Worm (Caenorhabditis elegans) whole organism, late embryonic: ENCODE measurements around the gene F43C11.12.
A peak's percentile ranks its signal among the peaks of the same experiment; 100 is the strongest.

Experiments used
- C08G9.2 ChIP-seq: sonication (generic microtip); optimal IDR thresholded peaks from 2 replicates; lab custom pipeline; 2016; ENCODE audit warnings: mild to moderate bottlenecking, missing genetic modification characterization, moderate library complexity, missing compliant biosample characterization
- F13H6.1 ChIP-seq: sonication (generic microtip); optimal IDR thresholded peaks from 2 replicates; lab custom pipeline; 2016; ENCODE audit warnings: missing genetic modification characterization, missing compliant biosample characterization
- ceh-14 ChIP-seq: sonication (generic microtip); optimal IDR thresholded peaks from 2 replicates; lab custom pipeline; 2016; ENCODE audit warnings: missing genotype, missing genetic modification characterization, missing compliant biosample characterization
- ceh-18 ChIP-seq: sonication (generic microtip); optimal IDR thresholded peaks from 2 replicates; lab custom pipeline; 2016; ENCODE audit warnings: missing genetic modification characterization, missing compliant biosample characterization
- ceh-22 ChIP-seq: sonication (generic microtip); optimal IDR thresholded peaks from 2 replicates; lab custom pipeline; 2017; ENCODE audit warnings: missing biosample characterization, missing genetic modification characterization
- ceh-24 ChIP-seq: sonication (generic microtip); optimal IDR thresholded peaks from 2 replicates; lab custom pipeline; 2016; ENCODE audit warnings: mild to moderate bottlenecking, missing genetic modification characterization, missing compliant biosample characterization
- ceh-30 ChIP-seq: fragments of 150-350 bp; optimal IDR thresholded peaks from 2 replicates; lab custom pipeline; 2014; ENCODE audit warnings: missing biosample characterization, missing genetic modification characterization
- ceh-48 ChIP-seq: sonication (generic microtip); optimal IDR thresholded peaks from 2 replicates; lab custom pipeline; 2016; ENCODE audit warnings: missing genetic modification characterization, inconsistent platforms, missing compliant biosample characterization
- ceh-6 ChIP-seq: fragments of 200-800 bp; sonication (Bioruptor generic); optimal IDR thresholded peaks from 2 replicates; lab custom pipeline; 2018; ENCODE audit warnings: mild to moderate bottlenecking, missing genetic modification characterization, missing compliant biosample characterization
- ceh-9 ChIP-seq: sonication (generic microtip); optimal IDR thresholded peaks from 2 replicates; lab custom pipeline; 2016; ENCODE audit warnings: mild to moderate bottlenecking, missing genetic modification characterization, inconsistent platforms, missing compliant biosample characterization
- elt-2 ChIP-seq: sonication (generic microtip); optimal IDR thresholded peaks from 2 replicates; lab custom pipeline; 2016; ENCODE audit warnings: missing genetic modification reagents, missing genetic modification characterization, missing compliant biosample characterization
- eyg-1 ChIP-seq: sonication (generic microtip); optimal IDR thresholded peaks from 2 replicates; lab custom pipeline; 2016; ENCODE audit warnings: missing genotype, missing genetic modification characterization, missing compliant biosample characterization
- fax-1 ChIP-seq: sonication (generic microtip); optimal IDR thresholded peaks from 2 replicates; lab custom pipeline; 2016; ENCODE audit warnings: missing genotype, missing genetic modification characterization, missing compliant biosample characterization
- gmeb-2 ChIP-seq: sonication (generic microtip); optimal IDR thresholded peaks from 2 replicates; lab custom pipeline; 2016; ENCODE audit warnings: missing genetic modification characterization, inconsistent platforms, missing compliant biosample characterization
- hlh-13 ChIP-seq: fragments of 200-800 bp; sonication (Bioruptor generic); optimal IDR thresholded peaks from 2 replicates; lab custom pipeline; 2018; ENCODE audit warnings: mild to moderate bottlenecking, missing genetic modification characterization, missing compliant biosample characterization
- hlh-6 ChIP-seq: sonication (generic microtip); optimal IDR thresholded peaks from 2 replicates; lab custom pipeline; 2016; ENCODE audit warnings: missing genotype, missing genetic modification characterization, missing compliant biosample characterization
- madf-2 ChIP-seq: sonication (generic microtip); optimal IDR thresholded peaks from 2 replicates; lab custom pipeline; 2017; ENCODE audit warnings: missing genetic modification characterization, missing compliant biosample characterization
- mec-3 ChIP-seq: sonication (generic microtip); optimal IDR thresholded peaks from 2 replicates; lab custom pipeline; 2016; ENCODE audit warnings: borderline replicate concordance, missing genetic modification characterization, missing compliant biosample characterization
- nhr-11 ChIP-seq: fragments of 150-350 bp; optimal IDR thresholded peaks from 2 replicates; lab custom pipeline; 2014; ENCODE audit warnings: missing biosample characterization, missing genetic modification characterization
- pag-3 ChIP-seq: sonication (generic microtip); optimal IDR thresholded peaks from 2 replicates; lab custom pipeline; 2016; ENCODE audit warnings: missing compliant biosample characterization, missing genetic modification characterization, borderline replicate concordance
- rnt-1 ChIP-seq: sonication (generic microtip); optimal IDR thresholded peaks from 2 replicates; lab custom pipeline; 2016; ENCODE audit warnings: missing genetic modification characterization, missing compliant biosample characterization
- unc-42 ChIP-seq: sonication (generic microtip); optimal IDR thresholded peaks from 2 replicates; lab custom pipeline; 2016; ENCODE audit warnings: missing genotype, missing genetic modification characterization, missing compliant biosample characterization
- unc-55 ChIP-seq: sonication (generic microtip); optimal IDR thresholded peaks from 2 replicates; lab custom pipeline; 2017; ENCODE audit warnings: missing biosample characterization, missing genetic modification reagents, missing genetic modification characterization

The F43C11.12 gene

DNA sequence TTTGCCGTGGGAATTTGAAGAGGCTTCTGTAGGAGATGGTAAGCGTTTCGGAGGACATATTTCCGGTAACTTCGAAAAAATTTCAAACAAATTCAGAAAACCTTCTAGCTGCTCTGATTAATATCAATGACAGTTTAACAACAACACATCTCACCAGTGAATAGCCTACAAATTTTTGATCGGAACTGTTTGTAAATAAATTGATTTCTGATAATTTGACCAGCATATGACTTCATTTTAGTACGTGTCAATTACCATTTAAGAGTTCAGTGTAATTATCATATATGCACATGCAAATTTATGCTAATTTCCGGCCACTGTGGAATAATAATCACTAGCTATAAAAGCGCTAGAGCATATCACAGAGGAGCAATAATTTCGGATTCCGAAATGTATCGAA is 41.6 kb downstream of the F43C11.12 start, which contains the start of gene ZK1240.11:
TSS of gene ZK1240.11 (plus strand) at position 301 of the 400 bp plus-strand sequence.
- TF ChIP-seq mec-3 (tag; lab: Kevin White, UChicago) (no peak), F13H6.1 (tag; lab: Kevin White, UChicago) (no peak), gmeb-2 (no peak), ceh-9 (no peak), pag-3 (tag; lab: Kevin White, UChicago) (no peak), madf-2 (no peak), ceh-24 (tag; lab: Kevin White, UChicago) (no peak), ceh-6 (GFP tag; lab: Kevin White, UChicago) (no peak), ceh-18 (no peak), hlh-13 (GFP tag; lab: Kevin White, UChicago) (no peak), ceh-22 (tag; lab: Kevin White, UChicago) (no peak)
- TF ChIP-seq, all 69 proteins: peak for 0

DNA sequence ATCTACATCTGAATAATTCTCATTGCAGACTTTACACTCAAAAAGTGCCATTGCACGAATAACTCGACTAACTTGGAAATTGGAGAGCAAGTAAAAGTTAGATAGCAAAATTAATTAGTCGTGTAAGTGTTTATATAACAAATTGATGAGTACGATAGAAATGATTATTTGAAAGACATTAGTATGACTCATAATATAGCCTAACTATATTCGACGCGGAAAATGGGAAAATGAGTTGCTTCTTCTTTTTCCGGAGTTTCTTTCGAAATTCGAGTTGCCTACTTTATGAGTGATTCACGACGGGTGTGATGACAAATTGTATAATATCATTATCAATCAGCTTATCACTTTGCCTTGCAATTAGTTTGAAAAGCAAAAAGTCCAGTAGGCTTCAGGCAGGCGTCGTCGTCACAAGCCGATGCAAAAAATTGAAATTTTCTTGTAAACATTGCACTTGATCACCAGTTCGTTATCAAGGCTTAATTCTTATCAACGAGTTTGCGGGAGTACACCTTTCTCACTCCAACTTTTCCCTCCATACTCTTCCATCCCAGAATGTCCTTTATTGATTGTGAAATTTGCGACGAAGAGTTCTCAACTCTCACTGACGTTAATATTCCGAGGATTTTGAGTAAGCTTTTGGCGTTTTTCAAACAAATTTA is 43.5 kb downstream of the F43C11.12 start, which contains the start of the genes ZK1240.6 and ZK1240.2:
TSS of gene ZK1240.6 (minus strand) at position 51 of the 662 bp plus-strand sequence.
TSS of gene ZK1240.2 (plus strand) at position 520 of the 662 bp plus-strand sequence.
- TF ChIP-seq hlh-6 (no peak), F13H6.1 (tag; lab: Kevin White, UChicago) (no peak), C08G9.2 (tag; lab: Kevin White, UChicago) (no peak), nhr-11 (tag; lab: Kevin White, UChicago) (no peak), ceh-14 (tag; lab: Kevin White, UChicago) (no peak), rnt-1 (tag; lab: Kevin White, UChicago) (no peak), unc-55 (no peak), eyg-1 (tag; lab: Kevin White, UChicago) (no peak), pag-3 (tag; lab: Kevin White, UChicago) (no peak), unc-42 (tag; lab: Kevin White, UChicago) (no peak), fax-1 (no peak)

DNA sequence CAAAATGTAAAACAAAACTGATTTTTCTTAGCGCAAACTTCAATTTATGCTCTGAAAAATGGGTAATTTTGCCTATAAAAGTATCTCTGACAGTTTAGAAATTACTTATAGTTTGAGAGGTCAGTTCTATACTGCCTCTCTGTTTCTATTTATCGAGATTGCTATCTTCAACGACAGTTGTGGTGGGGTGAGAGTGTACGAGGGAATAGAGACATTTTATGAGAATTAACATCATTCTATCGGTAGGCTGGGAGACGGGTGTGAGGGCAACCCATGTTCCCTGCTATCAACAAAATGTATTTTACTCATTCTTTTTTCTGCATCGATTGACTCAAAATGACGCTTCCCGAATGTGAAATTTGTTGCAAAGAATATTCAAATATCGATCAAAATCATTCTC is 46.4 kb downstream of the F43C11.12 start, which contains the start of gene ZK1240.3:
TSS of gene ZK1240.3 (plus strand) at position 238 of the 400 bp plus-strand sequence.
- TF ChIP-seq ceh-30 (tag; lab: Kevin White, UChicago) = no peak
- TF ChIP-seq elt-2 = peak; percentile 17

DNA sequence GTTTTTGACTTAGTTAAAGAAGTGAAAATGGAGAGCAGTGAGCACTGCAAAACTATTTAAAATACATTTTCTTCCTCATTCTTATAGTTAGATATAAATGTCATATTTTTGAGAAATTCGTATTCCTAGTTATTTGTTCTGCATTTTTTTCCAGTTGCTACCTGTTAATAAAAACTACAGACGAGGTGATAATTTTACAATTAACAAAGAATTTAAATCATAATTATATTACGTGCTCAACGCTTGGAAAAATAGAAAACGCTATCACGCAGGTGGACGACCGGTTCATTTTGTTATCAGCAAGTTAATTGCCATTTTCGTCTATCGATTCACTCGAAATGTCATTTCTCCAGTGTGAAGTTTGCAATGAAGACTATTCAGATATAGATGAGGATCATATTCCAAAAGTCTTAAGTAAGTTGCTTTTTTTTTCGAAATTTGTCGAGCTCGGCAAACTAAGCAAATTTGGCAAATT is 48.6 kb downstream of the F43C11.12 start, which contains the start of the genes ZK1240.5 and ZK1240.9:
TSS of gene ZK1240.5 (minus strand) at position 51 of the 475 bp plus-strand sequence.
TSS of gene ZK1240.9 (plus strand) at position 307 of the 475 bp plus-strand sequence.
- TF ChIP-seq ceh-48 (tag; lab: Kevin White, UChicago) (no peak), unc-55 (no peak)
